Worm (Caenorhabditis elegans) whole organism, early embryonic: ENCODE data around the gene his-35.

Experiments
- ama-1 ChIP-seq: fragments of 150-350 bp; optimal IDR thresholded peaks from 2 replicates; lab custom pipeline; 2014
- ceh-13 ChIP-seq: fragments of 200-800 bp; sonication (Bioruptor generic); optimal IDR thresholded peaks from 2 replicates; lab custom pipeline; 2018; ENCODE audit warnings: mild to moderate bottlenecking, missing genetic modification characterization, missing compliant biosample characterization
- ceh-36 ChIP-seq: sonication (generic microtip); optimal IDR thresholded peaks from 2 replicates; lab custom pipeline; 2016; ENCODE audit warnings: missing genetic modification characterization, inconsistent platforms, missing compliant biosample characterization
- ets-7 ChIP-seq: sonication (generic microtip); optimal IDR thresholded peaks from 2 replicates; lab custom pipeline; 2016; ENCODE audit warnings: missing genotype, missing genetic modification characterization, missing compliant biosample characterization
- flt-1 ChIP-seq: fragments of 200-800 bp; sonication (Bioruptor generic); IDR thresholded peaks from 2 replicates; pipeline ENCODE4 v1.3.6; 2022; ENCODE audit warnings: missing genetic modification characterization, missing compliant biosample characterization
- hmbx-1 ChIP-seq: sonication (generic microtip); optimal IDR thresholded peaks from 2 replicates; lab custom pipeline; 2016; ENCODE audit warnings: mild to moderate bottlenecking, missing genetic modification characterization, missing compliant biosample characterization
- hnd-1 ChIP-seq: sonication (generic microtip); optimal IDR thresholded peaks from 2 replicates; lab custom pipeline; 2016; ENCODE audit warnings: missing genetic modification characterization, missing compliant biosample characterization
- pes-1 ChIP-seq: fragments of 200-800 bp; sonication (Bioruptor generic); IDR thresholded peaks from 2 replicates; pipeline ENCODE4 v1.3.6; 2022; ENCODE audit warnings: missing genetic modification reagents, missing genetic modification characterization, missing compliant biosample characterization
- sea-1 ChIP-seq: fragments of 200-800 bp; sonication (Bioruptor generic); conservative IDR thresholded peaks from 2 replicates; pipeline ENCODE4 v1.3.6; 2022; ENCODE audit warnings: missing genetic modification characterization, missing compliant biosample characterization
- tbx-11 ChIP-seq: fragments of 200-800 bp; sonication (Bioruptor generic); IDR thresholded peaks from 2 replicates; pipeline ENCODE4 v1.3.6; 2022; ENCODE audit warnings: missing genetic modification characterization, missing compliant biosample characterization
- tbx-37 ChIP-seq: fragments of 200-800 bp; sonication (Bioruptor generic); conservative IDR thresholded peaks from 2 replicates; pipeline ENCODE4 v1.3.6; 2022; ENCODE audit warnings: missing genetic modification reagents, missing genetic modification characterization, missing compliant biosample characterization
- tra-4 ChIP-seq: sonication (generic microtip); optimal IDR thresholded peaks from 2 replicates; lab custom pipeline; 2017; ENCODE audit warnings: missing genetic modification characterization, missing compliant biosample characterization

DNA sequence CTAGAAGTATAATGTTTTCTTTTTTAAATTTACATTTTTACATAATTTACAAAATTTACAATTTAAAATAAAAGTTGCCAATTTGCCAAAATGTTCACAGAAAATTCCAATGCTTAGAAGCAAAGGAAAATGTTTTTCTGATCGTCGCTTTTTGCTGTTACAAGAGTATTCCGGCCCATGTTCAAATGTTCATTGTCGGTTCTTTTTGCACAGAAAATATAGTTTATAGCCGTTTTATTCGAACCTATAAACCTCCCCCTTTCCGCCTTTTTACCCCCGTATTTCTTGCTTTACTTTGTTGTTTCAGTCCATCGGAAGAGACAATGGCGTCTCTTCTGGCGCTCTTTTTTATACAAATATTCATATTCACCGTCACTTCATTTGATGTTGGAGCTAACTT, 10.5 kb downstream of the his-35 start, which contains the start of gene tag-329:
- TF ChIP-seq pes-1 (no peak), ama-1 (lab: Kevin White, UChicago) (no peak), hnd-1 (tag; lab: Kevin White, UChicago) (no peak), ets-7 (no peak), ceh-36 (tag; lab: Kevin White, UChicago) (no peak), flt-1 (no peak), sea-1 (GFP tag; lab: Robert Waterston, UW) (no peak), hmbx-1 (no peak), tbx-37 (GFP tag; lab: Robert Waterston, UW) (no peak), ceh-13 (no peak), tbx-11 (GFP tag; lab: Robert Waterston, UW) (no peak), tra-4 (tag; lab: Kevin White, UChicago) (no peak)
